Worm (Caenorhabditis elegans) whole organism, mixed stage, embryonic: Measurements from ENCODE around the gene cul-6.

Experiments
- lin-13 ChIP-seq: fragments of 150-350 bp; optimal IDR thresholded peaks from 2 replicates; lab custom pipeline; 2014; ENCODE audit warnings: missing biosample characterization, missing genetic modification characterization
- nhr-237 ChIP-seq: fragments of 150-350 bp; optimal IDR thresholded peaks from 2 replicates; lab custom pipeline; 2014; ENCODE audit warnings: missing biosample characterization, missing genetic modification characterization
- sem-2 ChIP-seq: fragments of 200-800 bp; sonication (Bioruptor generic); optimal IDR thresholded peaks from 2 replicates; lab custom pipeline; 2018; ENCODE audit warnings: mild to moderate bottlenecking, missing genetic modification characterization, missing compliant biosample characterization
- snpc-4 ChIP-seq: fragments of 150-350 bp; optimal IDR thresholded peaks from 2 replicates; lab custom pipeline; 2014; ENCODE audit warnings: missing biosample characterization, missing genetic modification characterization
- unc-62 ChIP-seq: fragments of 150-350 bp; optimal IDR thresholded peaks from 2 replicates; lab custom pipeline; 2014; ENCODE audit warnings: missing biosample characterization, missing genetic modification reagents, missing genetic modification characterization
- ztf-11 ChIP-seq: fragments of 150-350 bp; optimal IDR thresholded peaks from 2 replicates; lab custom pipeline; 2014; ENCODE audit warnings: missing biosample characterization, missing genetic modification characterization

- no peak for TF ChIP-seq nhr-237 (tag; lab: Kevin White, UChicago)
- TF ChIP-seq unc-62 (GFP tag; lab: Kevin White, UChicago), result no peak
- no peak for TF ChIP-seq lin-13
- TF ChIP-seq sem-2 (GFP tag; lab: Kevin White, UChicago), result no peak
- TF ChIP-seq snpc-4 (tag; lab: Kevin White, UChicago), result no peak
- no peak for TF ChIP-seq ztf-11 (tag; lab: Kevin White, UChicago)
Measured at ce11 chrIV:12560568-12560967, 29.7 kb downstream of the cul-6 start, which contains the start of gene snb-7.
